Fruit fly (Drosophila melanogaster) whole organism, embryonic: ENCODE results near the gene CG5435.

Experiments
- Asciz ChIP-seq: fragments of 200-800 bp; sonication (Bioruptor generic); optimal IDR thresholded peaks from 2 replicates; lab custom pipeline; 2017; ENCODE audit warnings: missing biosample characterization, mild to moderate bottlenecking, missing genetic modification characterization, missing genetic modification reagents
- CG10979 ChIP-seq: fragments of 200-800 bp; sonication (Bioruptor generic); optimal IDR thresholded peaks from 2 replicates; lab custom pipeline; 2018; ENCODE audit warnings: missing biosample characterization, mild to moderate bottlenecking, missing genetic modification characterization, moderate library complexity
- CG11398 ChIP-seq: fragments of 200-800 bp; sonication (Bioruptor generic); optimal IDR thresholded peaks from 2 replicates; lab custom pipeline; 2016; ENCODE audit warnings: missing biosample characterization, missing genetic modification characterization
- CG12071 ChIP-seq: fragments of 200-800 bp; sonication (Bioruptor generic); optimal IDR thresholded peaks from 3 replicates; lab custom pipeline; 2018; ENCODE audit warnings: missing biosample characterization, mild to moderate bottlenecking, missing genetic modification characterization
- CG12236 ChIP-seq: fragments of 200-800 bp; sonication (Bioruptor generic); optimal IDR thresholded peaks from 2 replicates; lab custom pipeline; 2016; ENCODE audit warnings: missing biosample characterization, missing genetic modification characterization
- CG13287 ChIP-seq: fragments of 200-800 bp; sonication (Bioruptor generic); IDR thresholded peaks from 2 replicates; pipeline ENCODE4 v1.3.6; 2022; ENCODE audit warnings: missing biosample characterization, missing genetic modification characterization; ENCODE audit not compliant: partially characterized antibody
- CG14014 ChIP-seq: fragments of 200-800 bp; sonication (Bioruptor generic); IDR thresholded peaks from 2 replicates; pipeline ENCODE4 v1.3.6; 2022; ENCODE audit warnings: missing biosample characterization, missing genetic modification characterization
- CG14710 ChIP-seq: fragments of 200-800 bp; sonication (Bioruptor generic); optimal IDR thresholded peaks from 3 replicates; lab custom pipeline; 2019; ENCODE audit warnings: missing biosample characterization, mild to moderate bottlenecking, missing genetic modification characterization, moderate library complexity
- CG1529 ChIP-seq: fragments of 200-800 bp; sonication (Bioruptor generic); optimal IDR thresholded peaks from 3 replicates; lab custom pipeline; 2018; ENCODE audit warnings: missing biosample characterization, missing genetic modification characterization
- CG15601 ChIP-seq: fragments of 200-800 bp; sonication (Bioruptor generic); optimal IDR thresholded peaks from 3 replicates; lab custom pipeline; 2019; ENCODE audit warnings: missing biosample characterization, mild to moderate bottlenecking, missing genetic modification characterization, moderate library complexity
- CG17186 ChIP-seq: fragments of 200-800 bp; sonication (Bioruptor generic); optimal IDR thresholded peaks from 3 replicates; lab custom pipeline; 2017; ENCODE audit warnings: missing biosample characterization, missing genetic modification reagents, missing genetic modification characterization
- CG17829 ChIP-seq: fragments of 200-800 bp; optimal IDR thresholded peaks from 2 replicates; lab custom pipeline; 2019; ENCODE audit warnings: missing biosample characterization, mild to moderate bottlenecking, missing genetic modification characterization, moderate library complexity
- CG31365 ChIP-seq: fragments of 200-800 bp; sonication (Bioruptor generic); optimal IDR thresholded peaks from 2 replicates; lab custom pipeline; 2018; ENCODE audit warnings: missing biosample characterization, mild to moderate bottlenecking, missing genetic modification characterization
- CG32532 ChIP-seq: fragments of 200-800 bp; sonication (Bioruptor generic); IDR thresholded peaks from 2 replicates; pipeline ENCODE4 v1.3.6; 2022; ENCODE audit warnings: missing biosample characterization, missing genetic modification characterization
- CG33557 ChIP-seq: fragments of 200-800 bp; sonication (Bioruptor generic); optimal IDR thresholded peaks from 2 replicates; lab custom pipeline; 2019; ENCODE audit warnings: missing biosample characterization, mild to moderate bottlenecking, missing genetic modification characterization, moderate library complexity
- CG4282 ChIP-seq: fragments of 200-800 bp; sonication (Bioruptor generic); optimal IDR thresholded peaks from 2 replicates; lab custom pipeline; 2016; ENCODE audit warnings: missing biosample characterization, missing genetic modification characterization
- CG43689 ChIP-seq: fragments of 200-800 bp; sonication (Bioruptor generic); IDR thresholded peaks from 2 replicates; pipeline ENCODE4 v1.3.6; 2022; ENCODE audit warnings: missing biosample characterization, missing genetic modification characterization
- CG4820 ChIP-seq: fragments of 200-800 bp; sonication (Bioruptor generic); optimal IDR thresholded peaks from 3 replicates; lab custom pipeline; 2016; ENCODE audit warnings: missing biosample characterization, missing genetic modification characterization
- CG7271 ChIP-seq: fragments of 200-800 bp; sonication (Bioruptor generic); optimal IDR thresholded peaks from 2 replicates; lab custom pipeline; 2018; ENCODE audit warnings: missing biosample characterization, mild to moderate bottlenecking, missing genetic modification characterization, moderate library complexity
- CG8944 ChIP-seq: fragments of 200-800 bp; sonication (Bioruptor generic); optimal IDR thresholded peaks from 3 replicates; lab custom pipeline; 2016; ENCODE audit warnings: missing biosample characterization, missing genetic modification characterization
- CG9876 ChIP-seq: fragments of 200-800 bp; sonication (Bioruptor generic); optimal IDR thresholded peaks from 2 replicates; lab custom pipeline; 2016; ENCODE audit warnings: missing biosample characterization, missing genetic modification characterization
- Chrac-16 ChIP-seq: fragments of 200-800 bp; sonication (Bioruptor generic); optimal IDR thresholded peaks from 3 replicates; lab custom pipeline; 2016; ENCODE audit warnings: missing biosample characterization, missing genetic modification characterization
- Drgx ChIP-seq: fragments of 200-800 bp; sonication (Bioruptor generic); IDR thresholded peaks from 2 replicates; pipeline ENCODE4 v1.3.6; 2022; ENCODE audit warnings: missing biosample characterization, missing genetic modification characterization
- Elba2 ChIP-seq: fragments of 200-800 bp; sonication (Bioruptor generic); optimal IDR thresholded peaks from 3 replicates; lab custom pipeline; 2016; ENCODE audit warnings: missing biosample characterization, missing genetic modification characterization
- Ets65A ChIP-seq: fragments of 200-800 bp; sonication (Bioruptor generic); peaks from one replicate; lab custom pipeline; 2016; ENCODE audit warnings: missing biosample characterization, missing genetic modification characterization
- H15 ChIP-seq: fragments of 200-800 bp; sonication (Bioruptor generic); IDR thresholded peaks from 3 replicates; pipeline ENCODE4 v1.3.6; 2022; ENCODE audit warnings: missing biosample characterization, missing genetic modification characterization
- Hand ChIP-seq: fragments of 200-800 bp; sonication (Bioruptor generic); optimal IDR thresholded peaks from 2 replicates; lab custom pipeline; 2017; ENCODE audit warnings: mild to moderate bottlenecking, missing biosample characterization, missing genetic modification reagents, missing genetic modification characterization
- Hr39 ChIP-seq: fragments of >200 bp; optimal IDR thresholded peaks from 2 replicates; lab custom pipeline; 2017
- Hr78 ChIP-seq, 2 experiments: fragments of 200-800 bp in 1 of 2; fragments of >200 bp in 1 of 2; sonication (Bioruptor generic) in 1 of 2; optimal IDR thresholded peaks; 2 replicates each; lab custom pipeline; 2017 to 2019; ENCODE audit warnings: missing biosample characterization in 2 of 2, missing genetic modification characterization in 2 of 2, mild to moderate bottlenecking in 1 of 2, moderate library complexity in 1 of 2
- NC2β ChIP-seq: fragments of 200-800 bp; sonication (Bioruptor generic); optimal IDR thresholded peaks from 2 replicates; lab custom pipeline; 2016; ENCODE audit warnings: missing biosample characterization, missing genetic modification characterization
- Ravus ChIP-seq: fragments of 200-800 bp; sonication (Bioruptor generic); IDR thresholded peaks from 2 replicates; pipeline ENCODE4 v1.3.6; 2022; ENCODE audit warnings: missing biosample characterization, missing genetic modification characterization
- Rx ChIP-seq: fragments of 200-800 bp; sonication (Bioruptor generic); IDR thresholded peaks from 2 replicates; pipeline ENCODE4 v1.3.6; 2022; ENCODE audit warnings: missing biosample characterization, missing genetic modification characterization
- Sry-β ChIP-seq: fragments of 200-800 bp; sonication (Bioruptor generic); optimal IDR thresholded peaks from 2 replicates; lab custom pipeline; 2018; ENCODE audit warnings: missing biosample characterization, mild to moderate bottlenecking, missing genetic modification characterization, moderate library complexity
- Stat92E ChIP-seq, 3 experiments: fragments of >200 bp in 2 of 3; fragments of 200-800 bp in 1 of 3; sonication (Bioruptor generic) in 1 of 3; optimal IDR thresholded peaks; 2 replicates each; lab custom pipeline; 2017 to 2019; ENCODE audit warnings: missing biosample characterization in 3 of 3, missing genetic modification characterization in 3 of 3, mild to moderate bottlenecking in 1 of 3, moderate library complexity in 1 of 3
- Trl ChIP-seq, 3 experiments: fragments of >200 bp in 2 of 3; fragments of 200-800 bp in 1 of 3; sonication (Bioruptor generic) in 1 of 3; optimal IDR thresholded peaks; 2 replicates in 1 of 3; 3 replicates in 2 of 3; lab custom pipeline; 2016 to 2017; ENCODE audit warnings: missing biosample characterization in 1 of 3, missing genetic modification characterization in 1 of 3
- az2 ChIP-seq: fragments of 200-800 bp; sonication (Bioruptor generic); optimal IDR thresholded peaks from 3 replicates; lab custom pipeline; 2016; ENCODE audit warnings: missing biosample characterization, missing genetic modification characterization
- chinmo ChIP-seq: fragments of 200-800 bp; sonication (Bioruptor generic); IDR thresholded peaks from 4 replicates; pipeline ENCODE4 v1.3.6; 2022; ENCODE audit warnings: missing biosample characterization, missing genetic modification characterization; ENCODE audit not compliant: partially characterized antibody
- disco-r ChIP-seq: fragments of 200-800 bp; sonication (Bioruptor generic); optimal IDR thresholded peaks from 2 replicates; lab custom pipeline; 2016; ENCODE audit warnings: missing biosample characterization, missing genetic modification characterization
- esg ChIP-seq: fragments of 200-800 bp; sonication (Bioruptor generic); conservative IDR thresholded peaks from 2 replicates; pipeline ENCODE4 v1.3.6; 2022; ENCODE audit warnings: missing biosample characterization, missing genetic modification characterization
- eve ChIP-seq, 2 experiments: fragments of >200 bp; optimal IDR thresholded peaks; 2 replicates each; lab custom pipeline; 2017; ENCODE audit warnings: missing biosample characterization in 2 of 2, missing genetic modification characterization in 2 of 2
- fu2 ChIP-seq: fragments of 200-800 bp; sonication (Bioruptor generic); optimal IDR thresholded peaks from 2 replicates; lab custom pipeline; 2016; ENCODE audit warnings: missing biosample characterization, missing genetic modification characterization
- gt ChIP-seq: fragments of 200-800 bp; sonication (Bioruptor generic); IDR thresholded peaks from 2 replicates; pipeline ENCODE4 v1.3.6; 2022; ENCODE audit warnings: missing biosample characterization, missing genetic modification characterization
- jumu ChIP-seq: fragments of 200-800 bp; sonication (Bioruptor generic); optimal IDR thresholded peaks from 3 replicates; lab custom pipeline; 2016; ENCODE audit warnings: missing biosample characterization, missing genetic modification characterization
- lilli ChIP-seq: fragments of 200-800 bp; sonication (Bioruptor generic); optimal IDR thresholded peaks from 3 replicates; lab custom pipeline; 2016; ENCODE audit warnings: missing biosample characterization, missing genetic modification characterization
- oc ChIP-seq: fragments of 200-800 bp; sonication (Bioruptor generic); optimal IDR thresholded peaks from 2 replicates; lab custom pipeline; 2018; ENCODE audit warnings: missing biosample characterization, mild to moderate bottlenecking, missing genetic modification characterization, moderate library complexity
- pita ChIP-seq: fragments of 200-800 bp; sonication (Bioruptor generic); optimal IDR thresholded peaks from 2 replicates; lab custom pipeline; 2017; ENCODE audit warnings: missing biosample characterization, mild to moderate bottlenecking, missing genetic modification characterization
- psq ChIP-seq: fragments of 200-800 bp; sonication (Bioruptor generic); optimal IDR thresholded peaks from 2 replicates; lab custom pipeline; 2017; ENCODE audit warnings: missing biosample characterization, missing genetic modification characterization
- scrt ChIP-seq: fragments of 200-800 bp; sonication (Bioruptor generic); optimal IDR thresholded peaks from 2 replicates; lab custom pipeline; 2018; ENCODE audit warnings: missing biosample characterization, mild to moderate bottlenecking, missing genetic modification characterization, moderate library complexity
- sqz ChIP-seq: fragments of 200-800 bp; sonication (Bioruptor generic); optimal IDR thresholded peaks from 3 replicates; lab custom pipeline; 2018; ENCODE audit warnings: missing biosample characterization, mild to moderate bottlenecking, missing genetic modification characterization
- tap ChIP-seq: fragments of 200-800 bp; optimal IDR thresholded peaks from 3 replicates; lab custom pipeline; 2019; ENCODE audit warnings: missing biosample characterization, mild to moderate bottlenecking, missing genetic modification characterization, moderate library complexity

CG5435 gene

DNA sequence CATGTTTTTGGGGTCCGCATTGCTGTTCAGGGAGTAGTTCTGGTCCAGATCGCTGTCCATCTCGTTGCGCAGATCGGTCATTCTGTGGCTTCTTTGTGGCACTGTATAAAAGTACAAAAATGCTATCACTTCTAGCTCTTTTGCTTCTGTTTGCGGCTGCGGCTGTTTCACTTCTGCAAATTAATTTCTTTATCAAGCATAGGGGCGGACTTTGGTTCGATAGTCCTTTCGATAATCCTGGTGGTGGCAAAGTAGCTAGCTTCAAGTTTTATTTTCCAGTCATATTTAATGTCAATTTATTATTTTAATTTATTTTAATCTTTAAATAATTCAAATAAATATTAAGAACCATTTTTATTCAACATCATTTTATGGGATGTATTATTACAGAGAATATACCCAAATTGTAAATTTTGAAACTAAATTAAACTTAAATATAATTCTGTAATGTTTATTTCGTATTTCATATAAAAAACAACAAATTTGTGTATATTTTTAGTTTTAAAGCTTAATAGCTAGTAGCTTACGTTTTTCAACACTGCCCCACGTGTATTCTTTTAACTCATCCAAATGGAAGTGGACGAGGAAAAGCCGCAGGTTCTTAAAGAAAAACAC lies 3.1 kb downstream of the CG5435 start, which contains the start of the genes CG5446 and Trm1 (continued):
- TF ChIP-seq lilli (GFP tag; lab: Kevin White, UChicago): peak; percentile 47
- no peak for TF ChIP-seq NC2β
- TF ChIP-seq Stat92E (GFP tag; optimal IDR thresholded peaks at IDR 0.05; lab: Kevin White, UChicago): no peak
- 0 out of 2 replicates have a peak, but pooled peaks have one; percentile 39 for TF ChIP-seq CG14014 (GFP tag; lab: Robert Waterston, UW)
- TF ChIP-seq Hr78 (GFP tag; optimal IDR thresholded peaks at IDR 0.05; lab: Kevin White, UChicago): peak in 1 of 2 experiments; percentile 10
- TF ChIP-seq disco-r: no peak
- peak; percentile 47 for TF ChIP-seq Ets65A (GFP tag; lab: Kevin White, UChicago)
- TF ChIP-seq CG43689: no peak
- peak; percentile 88 for TF ChIP-seq CG17829 (tag; lab: Kevin White, UChicago)
- TF ChIP-seq CG4820 (GFP tag; lab: Kevin White, UChicago): peak; percentile 48
- no peak for TF ChIP-seq CG12236 (GFP tag; lab: Kevin White, UChicago)
- TF ChIP-seq CG33557 (GFP tag; lab: Kevin White, UChicago): peak; percentile 67
- no peak for TF ChIP-seq Hr39 (lab: Kevin White, UChicago)
- 0 out of 3 replicates have a peak, but pooled peaks have one; percentile 32 for TF ChIP-seq H15 (GFP tag; lab: Robert Waterston, UW)
- TF ChIP-seq Rx: no peak
- peak; percentile 87 for TF ChIP-seq CG14710 (tag; lab: Kevin White, UChicago)
- TF ChIP-seq oc (tag; lab: Kevin White, UChicago): no peak
- TF ChIP-seq esg (GFP tag; lab: Robert Waterston, UW): no peak; the same call in 1 of the 2 replicates
- peak; percentile 33; the same call in 1 of the 2 replicates for TF ChIP-seq Drgx (GFP tag; lab: Robert Waterston, UW)
- TF ChIP-seq CG9876 (GFP tag; lab: Kevin White, UChicago): no peak
- TF ChIP-seq CG4282 (GFP tag; lab: Kevin White, UChicago): no peak
- TF ChIP-seq scrt (GFP tag; lab: Kevin White, UChicago): peak; percentile 47
- TF ChIP-seq CG1529 (GFP tag; lab: Kevin White, UChicago): no peak
- peak; percentile 48 for TF ChIP-seq CG7271 (tag; lab: Kevin White, UChicago)
- no peak for TF ChIP-seq pita
- TF ChIP-seq psq (GFP tag; lab: Kevin White, UChicago): no peak
- TF ChIP-seq Ravus: no peak
- TF ChIP-seq Asciz (GFP tag; lab: Kevin White, UChicago): peak; percentile 11
- TF ChIP-seq CG32532 (GFP tag; lab: Robert Waterston, UW): peak; percentile 51; the same call in 1 of the 2 replicates
- TF ChIP-seq CG13287 (GFP tag; lab: Robert Waterston, UW): peak; percentile 34; the same call in 1 of the 2 replicates
- no peak for TF ChIP-seq jumu (GFP tag; lab: Kevin White, UChicago)
- no peak for TF ChIP-seq Elba2 (GFP tag; lab: Kevin White, UChicago)
- peak; percentile 78 for TF ChIP-seq CG10979
- TF ChIP-seq Chrac-16 (GFP tag; lab: Kevin White, UChicago): peak; percentile 41
- TF ChIP-seq CG8944 (GFP tag; lab: Kevin White, UChicago): no peak
- TF ChIP-seq CG15601 (tag; lab: Kevin White, UChicago): peak; percentile 81
- TF ChIP-seq sqz (GFP tag; lab: Kevin White, UChicago): peak; percentile 12
- TF ChIP-seq fu2: no peak
- TF ChIP-seq CG31365 (tag; lab: Kevin White, UChicago): no peak
- TF ChIP-seq CG12071 (GFP tag; lab: Kevin White, UChicago): no peak
- TF ChIP-seq tap: peak; percentile 56
- TF ChIP-seq chinmo (GFP tag; lab: Robert Waterston, UW): no peak
- TF ChIP-seq az2 (GFP tag; lab: Kevin White, UChicago): peak; percentile 46
- TF ChIP-seq eve (GFP tag; optimal IDR thresholded peaks at IDR 0.05; lab: Kevin White, UChicago): no peak
- TF ChIP-seq CG17186 (GFP tag; lab: Kevin White, UChicago): no peak
- peak; percentile 18 for TF ChIP-seq Hand (GFP tag; lab: Kevin White, UChicago)
- no peak for TF ChIP-seq gt (GFP tag; lab: Robert Waterston, UW)
- TF ChIP-seq Sry-β (GFP tag; lab: Kevin White, UChicago): peak; percentile 86
- TF ChIP-seq Trl (optimal IDR thresholded peaks at IDR 0.05; lab: Kevin White, UChicago): no peak
- no peak for TF ChIP-seq Trl (GFP tag; optimal IDR thresholded peaks at IDR 0.05; lab: Kevin White, UChicago)
- TF ChIP-seq CG11398 (GFP tag; lab: Kevin White, UChicago): no peak
